Worm (Caenorhabditis elegans): ENCODE results near the gene F13H10.8.

DNA sequence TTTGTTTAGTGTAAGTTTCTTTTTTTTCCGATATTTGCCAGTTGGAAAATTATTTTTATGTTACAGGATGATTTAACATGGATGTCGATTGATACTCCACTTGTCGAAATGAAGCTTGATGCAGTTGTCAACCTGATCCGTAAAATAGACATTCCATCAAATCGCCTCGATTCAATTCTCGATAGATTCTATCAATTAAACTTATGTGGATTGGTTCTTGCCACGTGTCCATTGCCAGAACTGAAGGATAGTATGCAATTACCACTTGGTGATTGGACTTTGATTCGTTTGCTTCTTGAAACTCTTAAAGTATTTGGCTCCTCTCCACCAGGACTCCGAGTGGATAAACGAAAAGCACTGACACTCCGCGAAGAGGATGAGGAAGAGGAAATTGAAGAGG lies 24.1 kb downstream of the F13H10.8 start:
- TF ChIP-seq mab-5 (tag; optimal IDR thresholded peaks at IDR 0.05) (no peak), M03D4.4 (tag; optimal IDR thresholded peaks at IDR 0.05) (no peak), nhr-28 (tag; optimal IDR thresholded peaks at IDR 0.05) (no peak)

All from whole organism, mixed stage, embryonic.